Worm (Caenorhabditis elegans) whole organism, L3 larva: ENCODE data around the gene lgg-1.
A peak's percentile ranks its signal among the peaks of the same experiment; 100 is the strongest.

Experiments
- R02D3.7 ChIP-seq: fragments of 150-350 bp; optimal IDR thresholded peaks from 2 replicates; lab custom pipeline; 2014; ENCODE audit warnings: missing biosample characterization, missing genetic modification characterization
- ZK546.5 ChIP-seq: sonication (generic microtip); optimal IDR thresholded peaks from 2 replicates; lab custom pipeline; 2017; ENCODE audit warnings: missing biosample characterization, missing genetic modification characterization
- ama-1 ChIP-seq: fragments of 150-350 bp; optimal IDR thresholded peaks from 2 replicates; lab custom pipeline; 2018
- ceh-16 ChIP-seq: sonication (generic microtip); optimal IDR thresholded peaks from 2 replicates; lab custom pipeline; 2017; ENCODE audit warnings: missing biosample characterization, missing genetic modification characterization
- ceh-28 ChIP-seq: fragments of 150-350 bp; optimal IDR thresholded peaks from 2 replicates; lab custom pipeline; 2014; ENCODE audit warnings: missing biosample characterization, missing genetic modification reagents, missing genetic modification characterization
- ceh-82 ChIP-seq: fragments of 150-350 bp; optimal IDR thresholded peaks from 2 replicates; lab custom pipeline; 2014; ENCODE audit warnings: missing biosample characterization, missing genetic modification characterization
- ceh-9 ChIP-seq: sonication (generic microtip); optimal IDR thresholded peaks from 2 replicates; lab custom pipeline; 2018; ENCODE audit warnings: missing biosample characterization, missing genetic modification characterization
- egl-27 ChIP-seq: sonication (generic microtip); optimal IDR thresholded peaks from 4 replicates; lab custom pipeline; 2017; ENCODE audit warnings: missing biosample characterization, missing genetic modification reagents, missing genetic modification characterization
- egl-5 ChIP-seq: fragments of 150-350 bp; optimal IDR thresholded peaks from 2 replicates; lab custom pipeline; 2017; ENCODE audit warnings: missing biosample characterization, missing genetic modification reagents, missing genetic modification characterization, inconsistent platforms
- elt-1 ChIP-seq: fragments of 150-350 bp; optimal IDR thresholded peaks from 2 replicates; lab custom pipeline; 2014; ENCODE audit warnings: missing biosample characterization, missing genetic modification characterization
- elt-2 ChIP-seq: sonication (generic microtip); optimal IDR thresholded peaks from 2 replicates; lab custom pipeline; 2016; ENCODE audit warnings: missing genetic modification reagents, mild to moderate bottlenecking, missing genetic modification characterization, missing compliant biosample characterization
- elt-3 ChIP-seq, 3 experiments: fragments of 150-350 bp in 1 of 3; sonication (generic microtip) in 2 of 3; optimal IDR thresholded peaks; 2 replicates in 2 of 3; 4 replicates in 1 of 3; lab custom pipeline; 2014 to 2017; ENCODE audit warnings: missing biosample characterization in 3 of 3, missing genetic modification characterization in 3 of 3
- eor-1 ChIP-seq, 2 experiments: fragments of 150-350 bp; optimal IDR thresholded peaks; 2 replicates each; lab custom pipeline; 2014 to 2018; ENCODE audit warnings: missing biosample characterization in 2 of 2, missing genetic modification characterization in 2 of 2
- fkh-10 ChIP-seq: sonication (generic microtip); optimal IDR thresholded peaks from 2 replicates; lab custom pipeline; 2017; ENCODE audit warnings: missing biosample characterization, missing genetic modification reagents, missing genetic modification characterization
- fkh-2 ChIP-seq: fragments of 150-350 bp; optimal IDR thresholded peaks from 2 replicates; lab custom pipeline; 2014; ENCODE audit warnings: missing biosample characterization, missing genetic modification reagents, missing genetic modification characterization
- jun-1 ChIP-seq: fragments of 150-350 bp; optimal IDR thresholded peaks from 2 replicates; lab custom pipeline; 2014; ENCODE audit warnings: missing biosample characterization, missing genetic modification reagents, missing genetic modification characterization
- lin-15B ChIP-seq: fragments of 150-350 bp; optimal IDR thresholded peaks from 2 replicates; lab custom pipeline; 2014; ENCODE audit warnings: missing biosample characterization, missing genetic modification characterization
- lin-39 ChIP-seq: fragments of 150-350 bp; optimal IDR thresholded peaks from 2 replicates; lab custom pipeline; 2018; ENCODE audit warnings: missing biosample characterization, missing genetic modification reagents, missing genetic modification characterization
- lsy-12 ChIP-seq: sonication (generic microtip); optimal IDR thresholded peaks from 2 replicates; lab custom pipeline; 2016; ENCODE audit warnings: mild to moderate bottlenecking, missing genetic modification characterization, missing compliant biosample characterization
- mml-1 ChIP-seq: fragments of 150-350 bp; sonication (generic microtip); optimal IDR thresholded peaks from 3 replicates; lab custom pipeline; 2014; ENCODE audit warnings: missing biosample characterization, missing genetic modification characterization
- nfya-1 ChIP-seq: sonication (generic microtip); optimal IDR thresholded peaks from 2 replicates; lab custom pipeline; 2017; ENCODE audit warnings: missing genetic modification characterization, mild to moderate bottlenecking, missing compliant biosample characterization, antibody characterized with exemption, moderate library complexity; ENCODE audit not compliant: insufficient read depth
- nhr-237 ChIP-seq: fragments of 150-350 bp; optimal IDR thresholded peaks from 2 replicates; lab custom pipeline; 2014; ENCODE audit warnings: missing biosample characterization, missing genetic modification characterization
- nhr-25 ChIP-seq: sonication (generic microtip); optimal IDR thresholded peaks from 2 replicates; lab custom pipeline; 2017; ENCODE audit warnings: missing biosample characterization, missing genetic modification characterization
- nhr-43 ChIP-seq: sonication (generic microtip); optimal IDR thresholded peaks from 2 replicates; lab custom pipeline; 2016; ENCODE audit warnings: mild to moderate bottlenecking, missing genetic modification characterization, missing compliant biosample characterization; ENCODE audit not compliant: poor library complexity, severe bottlenecking
- nhr-76 ChIP-seq: fragments of 150-350 bp; sonication (generic microtip); optimal IDR thresholded peaks from 5 replicates; lab custom pipeline; 2014; ENCODE audit warnings: missing biosample characterization, missing genetic modification characterization
- nhr-77 ChIP-seq: fragments of 150-350 bp; optimal IDR thresholded peaks from 2 replicates; lab custom pipeline; 2014; ENCODE audit warnings: missing biosample characterization, missing genetic modification characterization
- pha-4 ChIP-seq: fragments of 150-350 bp; optimal IDR thresholded peaks from 2 replicates; lab custom pipeline; 2014; ENCODE audit warnings: missing biosample characterization, missing genetic modification reagents, missing genetic modification characterization
- pqm-1 ChIP-seq: fragments of 150-350 bp; optimal IDR thresholded peaks from 2 replicates; lab custom pipeline; 2017; ENCODE audit warnings: missing biosample characterization, missing genetic modification characterization, inconsistent platforms
- sea-2 ChIP-seq: fragments of 150-350 bp; sonication (generic microtip); optimal IDR thresholded peaks from 4 replicates; lab custom pipeline; 2014; ENCODE audit warnings: missing biosample characterization, missing genetic modification reagents, missing genetic modification characterization
- snpc-4 ChIP-seq: fragments of 150-350 bp; optimal IDR thresholded peaks from 2 replicates; lab custom pipeline; 2014; ENCODE audit warnings: missing biosample characterization, missing genetic modification characterization
- tbx-2 ChIP-seq: sonication (generic microtip); optimal IDR thresholded peaks from 2 replicates; lab custom pipeline; 2016; ENCODE audit warnings: mild to moderate bottlenecking, missing genetic modification characterization, missing compliant biosample characterization
- zag-1 ChIP-seq: fragments of 150-350 bp; optimal IDR thresholded peaks from 2 replicates; lab custom pipeline; 2014; ENCODE audit warnings: missing biosample characterization, missing genetic modification characterization
- ztf-11 ChIP-seq: fragments of 150-350 bp; optimal IDR thresholded peaks from 2 replicates; lab custom pipeline; 2014; ENCODE audit warnings: missing biosample characterization, missing genetic modification characterization
- ztf-4 ChIP-seq: fragments of 150-350 bp; optimal IDR thresholded peaks from 2 replicates; lab custom pipeline; 2014; ENCODE audit warnings: missing biosample characterization, missing genetic modification characterization

Gene lgg-1

DNA sequence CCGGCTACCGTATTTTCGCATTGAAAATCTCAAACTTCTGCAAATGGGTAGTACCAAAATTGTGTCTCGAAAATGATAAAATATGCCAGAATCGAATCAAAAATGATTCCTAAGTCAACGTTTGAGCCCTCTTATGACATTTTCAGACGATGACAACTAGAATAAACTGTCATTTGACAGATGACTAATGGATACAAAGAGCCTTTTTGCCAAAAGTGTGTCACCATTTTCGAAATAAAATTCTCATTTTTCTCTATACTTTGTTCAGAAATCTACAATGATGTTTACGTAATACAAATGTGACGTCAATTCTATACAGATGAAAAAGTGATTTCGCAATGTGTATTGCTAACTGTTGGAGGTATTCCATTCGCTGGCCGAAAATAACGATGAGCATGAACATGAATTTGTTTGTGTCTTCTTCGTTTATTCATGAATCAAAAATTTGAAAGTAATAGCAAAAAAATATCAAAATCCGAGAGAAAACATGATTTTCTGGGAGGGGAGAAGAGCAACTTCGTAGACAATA lies 904 bp downstream of the lgg-1 start (continued):
- TF ChIP-seq nhr-76 (tag; lab: Kevin White, UChicago) (no peak), lsy-12 (peak; percentile 74), eor-1 (tag; optimal IDR thresholded peaks at IDR 0.05; lab: Kevin White, UChicago) (no peak), elt-3 (tag; optimal IDR thresholded peaks at IDR 0.05; lab: Kevin White, UChicago) (peak in 1 of 3 experiments; percentile 38), fkh-2 (tag; lab: Kevin White, UChicago) (no peak), snpc-4 (no peak), pha-4 (tag; lab: Kevin White, UChicago) (peak; percentile 70), zag-1 (tag; lab: Kevin White, UChicago) (no peak), R02D3.7 (tag; lab: Kevin White, UChicago) (peak; percentile 46), fkh-10 (GFP tag; lab: Kevin White, UChicago) (no peak), nhr-77 (no peak), ztf-4 (tag; lab: Kevin White, UChicago) (peak; percentile 69), ceh-28 (peak; percentile 0), ama-1 (lab: Kevin White, UChicago) (peak; percentile 97), elt-2 (tag; lab: Kevin White, UChicago) (peak; percentile 61)

DNA sequence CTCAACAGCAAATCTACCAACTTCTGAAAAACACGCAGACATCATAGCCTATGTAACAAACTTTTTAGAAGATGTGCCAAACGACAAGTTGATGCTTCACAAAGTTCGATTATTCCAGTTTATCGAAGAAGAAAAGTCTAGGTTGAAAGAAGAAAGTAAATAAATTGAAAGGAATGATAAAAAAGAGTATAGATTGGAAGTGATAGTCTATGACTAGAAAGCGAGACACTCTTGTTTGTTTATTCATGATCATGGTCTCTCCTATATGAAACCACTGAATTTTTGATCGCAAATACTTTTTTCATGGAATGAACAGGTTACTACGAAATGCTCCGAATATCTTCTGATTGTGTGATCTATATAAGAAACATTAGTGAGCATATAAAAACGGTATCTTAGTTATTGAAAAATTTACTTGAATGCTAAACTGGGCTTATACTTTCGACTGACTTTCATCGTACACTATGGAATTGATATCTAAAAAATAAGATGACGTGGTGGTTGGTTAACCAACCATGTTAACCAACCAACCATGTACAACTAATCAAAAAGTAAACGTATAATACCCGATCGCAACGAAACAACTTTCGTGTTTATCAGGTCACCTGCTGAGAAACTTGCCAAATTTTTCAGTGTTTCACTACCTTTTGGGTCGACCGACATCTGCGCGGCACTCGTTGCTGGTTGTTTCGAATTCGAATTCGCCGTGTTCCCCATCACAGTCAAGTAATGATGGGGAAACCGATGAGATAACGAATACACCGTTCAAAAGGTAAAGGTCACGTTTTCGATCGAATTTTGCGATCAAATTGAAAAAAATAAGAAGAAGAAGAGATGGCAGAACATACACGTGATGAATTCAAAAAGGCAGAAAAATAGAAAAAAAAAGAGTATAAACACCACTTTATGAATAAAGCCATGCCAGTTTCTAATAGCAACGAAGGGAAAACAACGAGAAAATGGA lies 2.0 kb downstream of the lgg-1 start, which contains the start of gene C32D5.8:
TSS of gene C32D5.8 (minus strand) at position 770 of the 964 bp plus-strand sequence.
- TF ChIP-seq nhr-237: no peak
- TF ChIP-seq ceh-16: no peak
- TF ChIP-seq R02D3.7 (tag; lab: Kevin White, UChicago): no peak
- peak; percentile 23 for TF ChIP-seq pqm-1 (tag; lab: Kevin White, UChicago)
- no peak for TF ChIP-seq egl-27 (tag; lab: Kevin White, UChicago)
- TF ChIP-seq fkh-2 (tag; lab: Kevin White, UChicago): no peak
- TF ChIP-seq pha-4 (tag; lab: Kevin White, UChicago): peak; percentile 55
- TF ChIP-seq ztf-11: no peak
- TF ChIP-seq elt-2 (tag; lab: Kevin White, UChicago): peak; percentile 20
- TF ChIP-seq fkh-10 (GFP tag; lab: Kevin White, UChicago): no peak
- TF ChIP-seq nfya-1 (tag; lab: Kevin White, UChicago): no peak
- TF ChIP-seq eor-1 (tag; optimal IDR thresholded peaks at IDR 0.05; lab: Kevin White, UChicago): no peak
- TF ChIP-seq ama-1 (lab: Kevin White, UChicago): no peak
- peak; percentile 81 for TF ChIP-seq nhr-25 (tag; lab: Kevin White, UChicago)
- no peak for TF ChIP-seq ceh-82
- TF ChIP-seq lin-15B (tag; lab: Kevin White, UChicago): no peak
- TF ChIP-seq egl-5: no peak
- TF ChIP-seq mml-1 (tag; lab: Kevin White, UChicago): no peak
- no peak for TF ChIP-seq sea-2 (GFP tag; lab: Kevin White, UChicago)
- TF ChIP-seq nhr-43 (tag; lab: Kevin White, UChicago): peak; percentile 6
- no peak for TF ChIP-seq lin-39 (tag; lab: Kevin White, UChicago)
- peak; percentile 58 for TF ChIP-seq elt-1
- no peak for TF ChIP-seq lsy-12
- no peak for TF ChIP-seq snpc-4

DNA sequence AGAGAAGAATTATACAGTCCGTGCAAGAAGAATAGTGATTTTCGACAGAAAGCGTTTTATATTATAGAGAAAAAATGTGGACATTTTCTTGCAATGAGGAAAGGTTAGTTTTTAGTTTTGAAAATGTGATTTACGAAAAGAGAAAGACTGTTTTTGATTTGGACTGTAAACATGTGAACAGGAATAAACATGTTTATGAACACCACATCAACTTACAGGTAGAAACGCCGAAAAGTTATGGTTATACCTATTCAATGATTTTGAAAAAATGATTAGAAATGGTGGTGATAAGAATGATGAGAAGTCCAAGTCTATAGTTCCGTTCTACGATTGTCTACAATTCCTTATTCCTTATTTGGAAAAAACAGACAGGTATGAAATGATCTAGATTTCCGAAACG lies 3.0 kb downstream of the lgg-1 start:
- TF ChIP-seq nhr-43 (tag; lab: Kevin White, UChicago): no peak
- TF ChIP-seq ZK546.5 (tag; lab: Kevin White, UChicago): no peak
- no peak for TF ChIP-seq lin-15B (tag; lab: Kevin White, UChicago)
- no peak for TF ChIP-seq ceh-82
- no peak for TF ChIP-seq elt-2 (tag; lab: Kevin White, UChicago)
- no peak for TF ChIP-seq ceh-9
- no peak for TF ChIP-seq tbx-2 (tag; lab: Kevin White, UChicago)
- TF ChIP-seq mml-1 (tag; lab: Kevin White, UChicago): no peak
- TF ChIP-seq jun-1 (tag; lab: Kevin White, UChicago): no peak
- TF ChIP-seq nhr-25 (tag; lab: Kevin White, UChicago): no peak
- TF ChIP-seq fkh-2 (tag; lab: Kevin White, UChicago): no peak
- TF ChIP-seq, all 47 proteins: peak for 0
